Worm (Caenorhabditis elegans) whole organism, L4 larva: ENCODE measurements around the gene cav-2.

Source experiments
- F10B5.3 ChIP-seq: sonication (generic microtip); optimal IDR thresholded peaks from 2 replicates; lab custom pipeline; 2016; ENCODE audit warnings: mild to moderate bottlenecking, missing genetic modification characterization, missing compliant biosample characterization
- F26F4.8 ChIP-seq: fragments of 200-800 bp; sonication (Bioruptor generic); conservative IDR thresholded peaks from 2 replicates; pipeline ENCODE4 v1.3.6; 2022; ENCODE audit warnings: missing genetic modification characterization, missing compliant biosample characterization
- F44E2.7 ChIP-seq: fragments of 200-800 bp; sonication (Bioruptor generic); IDR thresholded peaks from 2 replicates; pipeline ENCODE4 v2.1.2; 2022; ENCODE audit warnings: missing genetic modification characterization, missing compliant biosample characterization
- R02D3.7 ChIP-seq: fragments of 150-350 bp; sonication (generic microtip); optimal IDR thresholded peaks from 3 replicates; lab custom pipeline; 2014; ENCODE audit warnings: missing biosample characterization, missing genetic modification characterization
- T20F7.1 ChIP-seq: fragments of 200-800 bp; sonication (Bioruptor generic); optimal IDR thresholded peaks from 2 replicates; lab custom pipeline; 2018; ENCODE audit warnings: mild to moderate bottlenecking, missing genetic modification characterization, missing compliant biosample characterization
- Y48G9A.11 ChIP-seq: fragments of 200-800 bp; sonication (Bioruptor generic); IDR thresholded peaks from 2 replicates; pipeline ENCODE4 v1.3.6; 2022; ENCODE audit warnings: missing genetic modification reagents, missing genetic modification characterization, missing compliant biosample characterization
- Y75B8A.6 ChIP-seq: fragments of 200-800 bp; sonication (Bioruptor generic); IDR thresholded peaks from 2 replicates; pipeline ENCODE4 v1.3.6; 2022; ENCODE audit warnings: missing genetic modification reagents, missing genetic modification characterization, missing compliant biosample characterization
- ama-1 ChIP-seq: fragments of 150-350 bp; optimal IDR thresholded peaks from 2 replicates; lab custom pipeline; 2014; ENCODE audit warnings: inconsistent platforms, mixed read lengths
- attf-4 ChIP-seq: sonication (generic microtip); optimal IDR thresholded peaks from 3 replicates; lab custom pipeline; 2017; ENCODE audit warnings: missing biosample characterization, missing genetic modification characterization
- ceh-20 ChIP-seq: fragments of 200-800 bp; sonication (Bioruptor generic); IDR thresholded peaks from 2 replicates; pipeline ENCODE4 v1.3.6; 2022; ENCODE audit warnings: missing genetic modification reagents, missing genetic modification characterization, missing compliant biosample characterization
- ceh-62 ChIP-seq: sonication (generic microtip); optimal IDR thresholded peaks from 2 replicates; lab custom pipeline; 2017; ENCODE audit warnings: missing biosample characterization, missing genetic modification characterization
- ceh-82 ChIP-seq: sonication (generic microtip); optimal IDR thresholded peaks from 2 replicates; lab custom pipeline; 2017; ENCODE audit warnings: missing biosample characterization, missing genetic modification characterization
- cey-2 ChIP-seq: sonication (generic microtip); optimal IDR thresholded peaks from 3 replicates; lab custom pipeline; 2017; ENCODE audit warnings: missing genetic modification characterization, mild to moderate bottlenecking, missing compliant biosample characterization, antibody characterized with exemption, borderline replicate concordance; ENCODE audit not compliant: insufficient read depth
- ctbp-1 ChIP-seq: fragments of 200-800 bp; sonication (Bioruptor generic); IDR thresholded peaks from 2 replicates; pipeline ENCODE4 v1.3.6; 2022; ENCODE audit warnings: missing genetic modification reagents, missing genetic modification characterization, missing compliant biosample characterization
- daf-12 ChIP-seq: fragments of 150-350 bp; optimal IDR thresholded peaks from 2 replicates; lab custom pipeline; 2014; ENCODE audit warnings: missing biosample characterization, missing genetic modification reagents, missing genetic modification characterization
- dmd-6 ChIP-seq: fragments of 200-800 bp; sonication (Bioruptor generic); IDR thresholded peaks from 2 replicates; pipeline ENCODE4 v1.3.6; 2022; ENCODE audit warnings: missing genetic modification reagents, missing genetic modification characterization, missing compliant biosample characterization
- dmd-9 ChIP-seq: fragments of 200-800 bp; sonication (Bioruptor generic); IDR thresholded peaks from 2 replicates; pipeline ENCODE4 v1.3.6; 2022; ENCODE audit warnings: missing genetic modification reagents, missing genetic modification characterization, missing compliant biosample characterization
- duxl-1 ChIP-seq: sonication (generic microtip); optimal IDR thresholded peaks from 2 replicates; lab custom pipeline; 2016; ENCODE audit warnings: mild to moderate bottlenecking, missing genetic modification characterization, moderate library complexity, missing compliant biosample characterization; ENCODE audit not compliant: poor library complexity
- egl-43 ChIP-seq: fragments of 200-800 bp; sonication (Bioruptor generic); IDR thresholded peaks from 2 replicates; pipeline ENCODE4 v1.3.6; 2022; ENCODE audit warnings: missing genetic modification reagents, missing genetic modification characterization, missing compliant biosample characterization
- fkh-10 ChIP-seq: fragments of 150-350 bp; optimal IDR thresholded peaks from 2 replicates; lab custom pipeline; 2014; ENCODE audit warnings: missing biosample characterization, missing genetic modification reagents, missing genetic modification characterization
- fos-1 ChIP-seq: fragments of 150-350 bp; optimal IDR thresholded peaks from 2 replicates; lab custom pipeline; 2014; ENCODE audit warnings: missing biosample characterization, missing genetic modification characterization
- hif-1 ChIP-seq, 2 experiments: sonication (generic microtip); optimal IDR thresholded peaks; 2 replicates each; lab custom pipeline; 2016 to 2017; ENCODE audit warnings: missing compliant biosample characterization in 2 of 2, missing genetic modification characterization in 2 of 2, missing genetic modification reagents in 2 of 2, missing genotype in 2 of 2, mild to moderate bottlenecking in 1 of 2
- hlh-11 ChIP-seq: fragments of 200-800 bp; sonication (Bioruptor generic); optimal IDR thresholded peaks from 2 replicates; lab custom pipeline; 2018; ENCODE audit warnings: mild to moderate bottlenecking, missing genetic modification characterization, missing compliant biosample characterization
- hlh-30 ChIP-seq: sonication (generic microtip); optimal IDR thresholded peaks from 2 replicates; lab custom pipeline; 2017; ENCODE audit warnings: antibody characterized with exemption, mild to moderate bottlenecking, missing genetic modification characterization, missing compliant biosample characterization; ENCODE audit not compliant: insufficient read depth
- hmg-1.1 ChIP-seq: fragments of 200-800 bp; sonication (Bioruptor generic); IDR thresholded peaks from 2 replicates; pipeline ENCODE4 v1.3.6; 2022; ENCODE audit warnings: missing genetic modification reagents, missing genetic modification characterization, missing compliant biosample characterization
- lin-1 ChIP-seq: fragments of 200-800 bp; sonication (Bioruptor generic); IDR thresholded peaks from 2 replicates; pipeline ENCODE4 v1.3.6; 2022; ENCODE audit warnings: missing genetic modification reagents, missing genetic modification characterization, missing compliant biosample characterization
- lin-13 ChIP-seq: fragments of 150-350 bp; optimal IDR thresholded peaks from 2 replicates; lab custom pipeline; 2014; ENCODE audit warnings: missing biosample characterization, missing genetic modification reagents, missing genetic modification characterization
- lin-15B ChIP-seq: fragments of 150-350 bp; sonication (generic microtip); optimal IDR thresholded peaks from 3 replicates; lab custom pipeline; 2014; ENCODE audit warnings: missing biosample characterization, missing genetic modification characterization
- lin-38 ChIP-seq: fragments of 200-800 bp; sonication (Bioruptor generic); IDR thresholded peaks from 2 replicates; pipeline ENCODE4 v1.3.6; 2022; ENCODE audit warnings: missing genetic modification reagents, missing genetic modification characterization, missing compliant biosample characterization
- lin-39 ChIP-seq: fragments of 150-350 bp; optimal IDR thresholded peaks from 2 replicates; lab custom pipeline; 2014; ENCODE audit warnings: missing biosample characterization, missing genetic modification reagents, missing genetic modification characterization
- lir-3 ChIP-seq: sonication (generic microtip); optimal IDR thresholded peaks from 2 replicates; lab custom pipeline; 2016; ENCODE audit warnings: mild to moderate bottlenecking, missing genetic modification characterization, missing compliant biosample characterization
- mep-1 ChIP-seq: fragments of 150-350 bp; sonication (generic microtip); optimal IDR thresholded peaks from 3 replicates; lab custom pipeline; 2014; ENCODE audit warnings: missing biosample characterization, missing genetic modification characterization
- mxl-2 ChIP-seq: fragments of 200-800 bp; sonication (Bioruptor generic); conservative IDR thresholded peaks from 2 replicates; pipeline ENCODE4 v1.3.6; 2022; ENCODE audit warnings: missing genetic modification reagents, missing genetic modification characterization, missing compliant biosample characterization
- mxl-3 ChIP-seq: fragments of 200-800 bp; sonication (Bioruptor generic); optimal IDR thresholded peaks from 2 replicates; lab custom pipeline; 2018; ENCODE audit warnings: mild to moderate bottlenecking, missing genetic modification characterization, missing compliant biosample characterization
- nhr-11 ChIP-seq: fragments of 150-350 bp; optimal IDR thresholded peaks from 2 replicates; lab custom pipeline; 2014; ENCODE audit warnings: missing biosample characterization, missing genetic modification characterization
- nhr-111 ChIP-seq: fragments of 200-800 bp; sonication (Bioruptor generic); optimal IDR thresholded peaks from 2 replicates; lab custom pipeline; 2018; ENCODE audit warnings: mild to moderate bottlenecking, missing genetic modification characterization, missing compliant biosample characterization
- nhr-25 ChIP-seq: sonication (generic microtip); optimal IDR thresholded peaks from 2 replicates; lab custom pipeline; 2017; ENCODE audit warnings: missing genetic modification characterization, mild to moderate bottlenecking, missing compliant biosample characterization, antibody characterized with exemption, moderate library complexity, borderline replicate concordance; ENCODE audit not compliant: insufficient read depth
- nhr-48 ChIP-seq: sonication (generic microtip); optimal IDR thresholded peaks from 2 replicates; lab custom pipeline; 2016; ENCODE audit warnings: mild to moderate bottlenecking, missing genetic modification characterization, missing compliant biosample characterization
- nhr-77 ChIP-seq: fragments of 150-350 bp; optimal IDR thresholded peaks from 2 replicates; lab custom pipeline; 2014; ENCODE audit warnings: missing biosample characterization, missing genetic modification characterization
- php-3 ChIP-seq: fragments of 200-800 bp; sonication (Bioruptor generic); IDR thresholded peaks from 2 replicates; pipeline ENCODE4 v1.3.6; 2022; ENCODE audit warnings: missing genetic modification reagents, missing genetic modification characterization, missing compliant biosample characterization
- pqm-1 ChIP-seq: sonication (generic microtip); optimal IDR thresholded peaks from 2 replicates; lab custom pipeline; 2017; ENCODE audit warnings: missing biosample characterization, missing genetic modification characterization
- rbr-2 ChIP-seq: sonication (generic microtip); optimal IDR thresholded peaks from 2 replicates; lab custom pipeline; 2016; ENCODE audit warnings: missing genotype, missing genetic modification characterization, missing compliant biosample characterization
- set-16 ChIP-seq: fragments of 200-800 bp; sonication (Bioruptor generic); IDR thresholded peaks from 2 replicates; pipeline ENCODE4 v1.3.6; 2022; ENCODE audit warnings: missing genetic modification reagents, missing genetic modification characterization, missing compliant biosample characterization
- skn-1 ChIP-seq: fragments of 150-350 bp; optimal IDR thresholded peaks from 2 replicates; lab custom pipeline; 2014; ENCODE audit warnings: missing biosample characterization, missing genetic modification characterization
- snpc-1.2 ChIP-seq: fragments of 200-800 bp; sonication (Bioruptor generic); IDR thresholded peaks from 2 replicates; pipeline ENCODE4 v1.3.6; 2022; ENCODE audit warnings: missing genetic modification reagents, missing genetic modification characterization, missing compliant biosample characterization
- spr-3 ChIP-seq: fragments of 200-800 bp; sonication (Bioruptor generic); optimal IDR thresholded peaks from 2 replicates; lab custom pipeline; 2018; ENCODE audit warnings: mild to moderate bottlenecking, missing genetic modification characterization, missing compliant biosample characterization
- tra-1 ChIP-seq: fragments of 200-800 bp; sonication (Bioruptor generic); IDR thresholded peaks from 2 replicates; pipeline ENCODE4 v1.3.6; 2022; ENCODE audit warnings: missing genetic modification reagents, missing genetic modification characterization, missing compliant biosample characterization
- unc-130 ChIP-seq: sonication (generic microtip); optimal IDR thresholded peaks from 2 replicates; lab custom pipeline; 2016; ENCODE audit warnings: missing genetic modification reagents, missing genetic modification characterization, missing compliant biosample characterization
- unc-39 ChIP-seq: sonication (generic microtip); optimal IDR thresholded peaks from 2 replicates; lab custom pipeline; 2017; ENCODE audit warnings: missing biosample characterization, missing genetic modification characterization
- zag-1 ChIP-seq: fragments of 150-350 bp; optimal IDR thresholded peaks from 2 replicates; lab custom pipeline; 2014; ENCODE audit warnings: missing biosample characterization, missing genetic modification characterization
- zfp-3 ChIP-seq: fragments of 200-800 bp; sonication (Bioruptor generic); conservative IDR thresholded peaks from 2 replicates; pipeline ENCODE4 v1.3.6; 2022; ENCODE audit warnings: missing genetic modification reagents, missing genetic modification characterization, missing compliant biosample characterization
- zip-11 ChIP-seq: fragments of 200-800 bp; sonication (Bioruptor generic); IDR thresholded peaks from 2 replicates; pipeline ENCODE4 v1.3.6; 2022; ENCODE audit warnings: missing genetic modification characterization, missing compliant biosample characterization

cav-2 gene

DNA sequence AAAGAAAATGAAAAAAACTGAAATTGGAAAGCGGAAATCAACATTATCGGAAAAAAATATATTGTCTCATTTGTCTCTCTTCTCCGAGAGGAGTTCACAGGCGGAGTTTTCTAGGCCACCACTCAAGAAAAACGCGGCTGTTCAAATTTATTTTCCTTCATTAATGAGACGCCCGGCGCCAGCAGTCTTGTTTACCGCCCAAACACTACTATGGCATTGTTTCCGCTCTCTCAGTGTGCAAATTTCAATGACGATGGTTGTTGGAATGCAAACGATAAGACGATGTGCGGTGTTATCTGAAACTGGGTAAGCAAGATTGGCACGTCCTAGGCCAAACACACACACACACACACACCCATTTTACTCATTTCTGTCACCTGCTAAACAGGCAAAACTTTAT is at the start of gene cav-2 (continued):
- TF ChIP-seq cey-2 (tag; lab: Kevin White, UChicago): no peak
- peak; percentile 40 for TF ChIP-seq nhr-77 (tag; lab: Kevin White, UChicago)
- TF ChIP-seq lin-1: peak; percentile 81
- peak; percentile 72 for TF ChIP-seq Y48G9A.11 (GFP tag; lab: Robert Waterston, UW)
- TF ChIP-seq hif-1 (tag; optimal IDR thresholded peaks at IDR 0.05; lab: Kevin White, UChicago): peak in 1 of 2 experiments; percentile 89
- no peak for TF ChIP-seq R02D3.7
- TF ChIP-seq set-16 (GFP tag; lab: Robert Waterston, UW): no peak
- TF ChIP-seq pqm-1: peak; percentile 94
- no peak for TF ChIP-seq ceh-62
- peak; percentile 44 for TF ChIP-seq duxl-1 (tag; lab: Kevin White, UChicago)
- TF ChIP-seq egl-43 (GFP tag; lab: Robert Waterston, UW): no peak
- peak; percentile 28 for TF ChIP-seq nhr-25 (tag; lab: Kevin White, UChicago)
- TF ChIP-seq nhr-48: peak; percentile 63
- TF ChIP-seq ceh-82 (tag; lab: Kevin White, UChicago): no peak
- TF ChIP-seq nhr-111 (GFP tag; lab: Kevin White, UChicago): no peak
- peak; percentile 84 for TF ChIP-seq hlh-11 (tag; lab: Kevin White, UChicago)
- peak; percentile 97 for TF ChIP-seq unc-130 (GFP tag; lab: Kevin White, UChicago)
- no peak for TF ChIP-seq php-3 (GFP tag; lab: Robert Waterston, UW)
- no peak for TF ChIP-seq skn-1 (tag; lab: Kevin White, UChicago)
- peak; percentile 61; the same call in 1 of the 2 replicates for TF ChIP-seq zfp-3 (GFP tag; lab: Robert Waterston, UW)
- no peak for TF ChIP-seq nhr-11 (tag; lab: Kevin White, UChicago)
- TF ChIP-seq hlh-30: peak; percentile 69
- TF ChIP-seq F10B5.3 (tag; lab: Kevin White, UChicago): no peak
- TF ChIP-seq mxl-3: peak; percentile 21
- TF ChIP-seq T20F7.1 (GFP tag; lab: Kevin White, UChicago): peak; percentile 80
- no peak for TF ChIP-seq attf-4 (tag; lab: Kevin White, UChicago)
- peak; percentile 71 for TF ChIP-seq mep-1 (tag; lab: Kevin White, UChicago)
- TF ChIP-seq daf-12: no peak
- no peak for TF ChIP-seq snpc-1.2 (GFP tag; lab: Robert Waterston, UW)
- no peak for TF ChIP-seq lin-15B (tag; lab: Kevin White, UChicago)
- TF ChIP-seq lin-13 (GFP tag; lab: Kevin White, UChicago): no peak
- no peak for TF ChIP-seq Y75B8A.6 (GFP tag; lab: Robert Waterston, UW)
- no peak for TF ChIP-seq F26F4.8 (GFP tag; lab: Robert Waterston, UW)
- TF ChIP-seq rbr-2 (tag; lab: Kevin White, UChicago): peak; percentile 61
- TF ChIP-seq ctbp-1: no peak
- no peak for TF ChIP-seq fos-1 (tag; lab: Kevin White, UChicago)
- TF ChIP-seq dmd-9 (GFP tag; lab: Robert Waterston, UW): peak; percentile 86; the same call in 1 of the 2 replicates
- peak; percentile 81 for TF ChIP-seq tra-1 (GFP tag; lab: Robert Waterston, UW)
- no peak for TF ChIP-seq zag-1 (tag; lab: Kevin White, UChicago)
- TF ChIP-seq spr-3 (GFP tag; lab: Kevin White, UChicago): peak; percentile 54
- TF ChIP-seq lin-39 (tag; lab: Kevin White, UChicago): no peak
- 0 out of 2 replicates have a peak, but pooled peaks have one; percentile 37 for TF ChIP-seq ceh-20
- peak; percentile 64 for TF ChIP-seq hmg-1.1
- TF ChIP-seq fkh-10: no peak
- TF ChIP-seq F44E2.7 (GFP tag; lab: Robert Waterston, UW): no peak
- TF ChIP-seq ama-1 (lab: Kevin White, UChicago): no peak
- no peak for TF ChIP-seq lir-3 (tag; lab: Kevin White, UChicago)
- TF ChIP-seq unc-39 (tag; lab: Kevin White, UChicago): no peak
- no peak for TF ChIP-seq zip-11 (GFP tag; lab: Robert Waterston, UW)
- TF ChIP-seq mxl-2 (GFP tag; lab: Robert Waterston, UW): no peak
- TF ChIP-seq dmd-6 (GFP tag; lab: Robert Waterston, UW): peak; percentile 86
- peak; percentile 84 for TF ChIP-seq lin-38 (GFP tag; lab: Robert Waterston, UW)
